Worm (Caenorhabditis elegans) whole organism, late embryonic: ENCODE measurements around the gene acs-20.

Experiments used
- ceh-18 ChIP-seq: sonication (generic microtip); optimal IDR thresholded peaks from 2 replicates; lab custom pipeline; 2016; ENCODE audit warnings: missing genetic modification characterization, missing compliant biosample characterization
- pqm-1 ChIP-seq: sonication (generic microtip); optimal IDR thresholded peaks from 2 replicates; lab custom pipeline; 2016; ENCODE audit warnings: missing genetic modification characterization, missing compliant biosample characterization
- ref-2 ChIP-seq: sonication (generic microtip); optimal IDR thresholded peaks from 2 replicates; lab custom pipeline; 2016; ENCODE audit warnings: missing genetic modification characterization, missing compliant biosample characterization
- syd-9 ChIP-seq: sonication (generic microtip); optimal IDR thresholded peaks from 2 replicates; lab custom pipeline; 2016; ENCODE audit warnings: mild to moderate bottlenecking, missing genetic modification characterization, moderate library complexity, missing compliant biosample characterization

DNA sequence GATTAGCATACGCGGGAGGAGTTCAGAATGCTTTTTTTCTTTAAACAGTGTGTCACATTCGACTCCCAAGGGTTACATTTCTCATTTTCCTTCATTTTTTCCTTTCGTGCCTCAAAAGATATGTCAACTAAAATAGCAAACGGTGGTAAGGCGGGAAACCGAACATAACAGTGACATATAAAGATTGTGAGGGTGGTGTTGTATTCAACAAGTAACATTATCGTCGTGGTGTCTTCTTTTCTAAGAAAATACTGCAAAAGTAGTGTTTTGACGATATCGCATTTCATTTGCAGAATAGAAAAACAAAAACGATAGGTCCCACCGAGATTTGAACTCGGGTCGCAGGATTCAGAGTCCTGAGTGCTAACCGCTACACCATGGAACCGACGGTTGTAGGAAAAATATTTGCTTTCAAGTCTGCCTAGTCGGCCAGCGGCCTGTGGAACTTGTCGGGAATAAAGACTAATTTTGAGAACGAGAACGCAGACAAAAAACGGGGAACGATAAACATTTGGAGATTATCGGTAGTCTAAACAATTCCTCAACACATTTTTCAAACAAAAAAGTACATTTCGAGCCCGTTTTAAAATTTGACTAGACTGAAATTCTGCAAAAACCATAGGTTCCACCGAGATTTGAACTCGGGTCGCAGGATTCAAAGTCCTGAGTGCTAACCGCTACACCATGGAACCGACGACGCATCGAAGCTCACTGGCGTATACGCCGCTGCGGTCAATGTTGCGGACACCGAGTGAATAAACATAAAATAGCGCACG, 18.3 kb upstream of the acs-20 start:
- TF ChIP-seq ceh-18 (tag; lab: Kevin White, UChicago) (no peak), ref-2 (tag; lab: Kevin White, UChicago) (no peak), syd-9 (tag; lab: Kevin White, UChicago) (no peak), pqm-1 (tag; lab: Kevin White, UChicago) (no peak)
